Worm (Caenorhabditis elegans) whole organism, L2 larva: ENCODE data around the gene srh-134.

ENCODE experiments used
- elt-3 ChIP-seq: sonication (generic microtip); optimal IDR thresholded peaks from 2 replicates; lab custom pipeline; 2017; ENCODE audit warnings: missing biosample characterization, missing genetic modification characterization
- fos-1 ChIP-seq: fragments of 150-350 bp; optimal IDR thresholded peaks from 2 replicates; lab custom pipeline; 2014; ENCODE audit warnings: missing biosample characterization, missing genetic modification characterization
- mdl-1 ChIP-seq, 2 experiments: fragments of 150-350 bp in 1 of 2; sonication (generic microtip) in 1 of 2; optimal IDR thresholded peaks; 2 replicates each; lab custom pipeline; 2017; ENCODE audit warnings: missing biosample characterization in 2 of 2, missing genetic modification characterization in 2 of 2
- nhr-12 ChIP-seq: fragments of 150-350 bp; optimal IDR thresholded peaks from 2 replicates; lab custom pipeline; 2014; ENCODE audit warnings: missing biosample characterization, missing genetic modification characterization
- nhr-237 ChIP-seq: fragments of 150-350 bp; optimal IDR thresholded peaks from 2 replicates; lab custom pipeline; 2014; ENCODE audit warnings: missing biosample characterization, missing genetic modification characterization
- skn-1 ChIP-seq: sonication (generic microtip); optimal IDR thresholded peaks from 2 replicates; lab custom pipeline; 2017; ENCODE audit warnings: missing biosample characterization, missing genetic modification characterization

DNA sequence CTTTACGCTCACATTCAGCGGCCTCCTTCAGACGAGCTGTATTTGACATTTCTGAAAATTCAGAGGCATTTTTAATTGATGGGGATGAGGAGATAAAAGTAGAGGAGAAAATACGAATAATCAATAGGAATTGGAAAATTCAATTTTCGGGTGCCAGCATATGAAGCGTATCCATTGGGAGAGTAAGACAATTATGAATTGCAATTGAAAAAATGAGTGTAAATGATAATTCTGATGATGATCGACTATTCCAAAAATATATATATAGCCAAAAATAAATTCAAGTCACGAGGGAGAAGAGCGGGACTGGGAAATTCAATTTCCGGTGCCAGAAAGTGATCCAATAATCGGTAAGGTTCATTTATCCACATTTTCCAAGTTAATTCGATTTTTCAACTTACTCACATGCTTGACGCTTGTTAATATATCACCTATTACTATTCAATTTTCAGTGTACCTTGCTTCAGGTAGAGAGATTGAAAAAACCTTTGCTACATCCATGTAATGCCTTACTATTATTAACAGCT lies 49.2 kb upstream of the srh-134 start, which contains the start of gene Y59A8B.8:
- TF ChIP-seq mdl-1 (tag; optimal IDR thresholded peaks at IDR 0.05; lab: Kevin White, UChicago): no peak
- TF ChIP-seq skn-1: no peak
- TF ChIP-seq nhr-12 (tag; lab: Kevin White, UChicago): no peak
- TF ChIP-seq elt-3 (tag; lab: Kevin White, UChicago): no peak
- TF ChIP-seq fos-1 (tag; lab: Kevin White, UChicago): no peak
- no peak for TF ChIP-seq nhr-237 (tag; lab: Kevin White, UChicago)
